Fruit fly (Drosophila melanogaster): ENCODE data around the gene Or85b.

Or85b gene

DNA sequence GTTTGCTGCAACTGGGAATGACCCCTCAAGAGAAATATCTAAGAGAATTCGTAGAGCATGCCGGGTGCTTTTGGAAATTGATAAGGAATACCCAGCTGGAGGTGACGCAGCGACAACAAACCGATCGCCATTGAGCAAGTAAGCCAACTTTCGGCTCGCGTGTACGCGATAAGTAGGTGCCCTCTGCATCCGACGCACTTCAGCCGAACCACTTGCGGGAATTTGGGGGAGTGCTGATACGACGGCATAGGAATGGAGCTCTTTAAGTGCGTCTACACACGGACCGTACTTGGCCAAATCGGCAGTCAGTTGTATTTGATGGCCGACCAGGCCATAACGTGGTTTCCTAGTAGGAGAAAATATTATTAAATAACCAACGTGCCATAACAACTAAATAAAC lies 12.5 kb upstream of the Or85b start, which contains the start of gene CG31259:
Gene CG31259 (plus strand): TSS at position 277 of the 400 bp plus-strand sequence.
- TF ChIP-seq achi (GFP tag; optimal IDR thresholded peaks at IDR 0.05) (no peak), svp (GFP tag) (peak; percentile 80)

DNA sequence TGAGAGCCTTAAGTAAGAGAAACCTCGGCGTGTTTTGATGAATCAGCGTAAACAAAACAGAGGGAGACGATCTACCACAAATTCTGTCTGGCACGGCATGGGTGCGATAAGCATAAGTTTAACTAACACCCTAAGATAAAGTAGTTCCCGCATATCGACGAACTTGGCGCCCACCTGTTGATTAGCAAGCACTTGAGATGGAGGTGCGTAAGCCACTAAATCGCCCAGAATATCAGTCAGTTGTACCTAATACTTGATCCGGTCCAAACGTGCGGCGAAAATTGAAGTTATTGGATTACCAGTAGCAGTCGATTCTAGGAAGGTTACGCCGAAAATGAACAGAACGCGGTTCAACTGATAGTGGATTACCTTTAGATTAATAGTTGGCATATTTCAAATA lies 10.3 kb upstream of the Or85b start, which contains the start of gene CG31454:
Gene CG31454 (plus strand): TSS at position 160 of the 400 bp plus-strand sequence.
- TF ChIP-seq Ets96B (tag; optimal IDR thresholded peaks at IDR 0.05) (no peak), fd59A (GFP tag; optimal IDR thresholded peaks at IDR 0.05) (no peak), CG15336 (GFP tag; IDR thresholded peaks at IDR 0.05) (no peak), CG10669 (GFP tag; optimal IDR thresholded peaks at IDR 0.05) (no peak), CG7368 (GFP tag; optimal IDR thresholded peaks at IDR 0.05) (no peak), CG6792 (GFP tag; optimal IDR thresholded peaks at IDR 0.05) (no peak), OdsH (GFP tag; optimal IDR thresholded peaks at IDR 0.05) (no peak), topi (GFP tag; optimal IDR thresholded peaks at IDR 0.05) (no peak), Eip78C (GFP tag) (no peak), CG3032 (tag; optimal IDR thresholded peaks at IDR 0.05) (no peak), dsx (GFP tag; optimal IDR thresholded peaks at IDR 0.05; ENCODE audit: poor library complexity, severe bottlenecking) (no peak), Sox14 (GFP tag; optimal IDR thresholded peaks at IDR 0.05) (no peak), Sox15 (GFP tag; optimal IDR thresholded peaks at IDR 0.05) (no peak), salr (GFP tag; optimal IDR thresholded peaks at IDR 0.05) (no peak), CG9139 (GFP tag; optimal IDR thresholded peaks at IDR 0.05) (no peak), CG10631 (GFP tag; optimal IDR thresholded peaks at IDR 0.05) (no peak), CG4318 (GFP tag; optimal IDR thresholded peaks at IDR 0.05) (no peak), fkh (GFP tag; optimal IDR thresholded peaks at IDR 0.05) (no peak), Smox (GFP tag; optimal IDR thresholded peaks at IDR 0.05) (no peak), CG8319 (GFP tag; optimal IDR thresholded peaks at IDR 0.05) (no peak)

DNA sequence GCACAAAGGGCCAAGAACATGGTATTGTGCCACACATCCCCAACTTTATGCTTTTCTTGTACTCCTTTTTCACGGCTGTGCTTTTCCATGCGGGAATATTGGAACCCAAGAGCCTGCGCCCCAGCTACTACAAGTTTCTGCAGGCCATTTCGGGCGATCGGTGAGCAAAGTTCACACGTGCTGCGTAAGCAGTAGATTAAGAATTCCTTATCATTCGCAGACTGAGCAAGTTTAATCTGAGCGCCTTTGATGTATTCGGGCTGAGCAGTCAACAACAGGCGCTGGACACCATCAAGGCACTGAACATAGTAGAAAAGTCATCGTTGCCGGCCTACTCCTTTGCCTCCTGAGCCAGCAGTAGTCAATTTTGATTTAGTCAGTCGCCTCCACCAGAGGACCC lies 9.7 kb upstream of the Or85b start:
- no peak for TF ChIP-seq CG31627 (GFP tag; optimal IDR thresholded peaks at IDR 0.05)
- no peak for TF ChIP-seq Sox15 (GFP tag; optimal IDR thresholded peaks at IDR 0.05)
- no peak for TF ChIP-seq salr (GFP tag; optimal IDR thresholded peaks at IDR 0.05)
- peak; percentile 87 for TF ChIP-seq svp (GFP tag)
- no peak for TF ChIP-seq CG10631 (GFP tag; optimal IDR thresholded peaks at IDR 0.05)
- TF ChIP-seq eg (GFP tag; IDR thresholded peaks at IDR 0.05): no peak

DNA sequence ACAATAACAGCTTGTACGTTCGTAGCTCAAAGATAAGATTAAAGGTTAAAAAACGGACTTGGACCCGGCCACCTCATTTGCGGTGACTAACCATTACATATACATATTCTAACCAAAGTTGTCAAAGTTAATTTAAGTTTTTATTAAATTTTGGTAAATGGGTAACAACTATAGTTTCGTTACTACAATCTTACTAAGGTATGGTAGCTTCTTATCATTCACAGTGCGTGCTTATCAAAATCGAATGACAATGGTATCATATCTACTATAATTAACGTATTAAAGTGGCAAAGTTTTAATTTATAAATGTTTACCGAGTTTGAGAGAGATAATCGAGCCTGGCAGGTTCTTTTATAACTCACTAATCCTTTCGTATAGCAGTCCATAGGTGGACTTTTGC lies 8.0 kb upstream of the Or85b start:
- TF ChIP-seq CG8119 (GFP tag; IDR thresholded peaks at IDR 0.05) (no peak), CG6854 (GFP tag; optimal IDR thresholded peaks at IDR 0.05) (peak; percentile 9), svp (GFP tag) (peak; percentile 77), Eip78C (GFP tag) (peak; percentile 7), Ets96B (tag; optimal IDR thresholded peaks at IDR 0.05) (no peak)

DNA sequence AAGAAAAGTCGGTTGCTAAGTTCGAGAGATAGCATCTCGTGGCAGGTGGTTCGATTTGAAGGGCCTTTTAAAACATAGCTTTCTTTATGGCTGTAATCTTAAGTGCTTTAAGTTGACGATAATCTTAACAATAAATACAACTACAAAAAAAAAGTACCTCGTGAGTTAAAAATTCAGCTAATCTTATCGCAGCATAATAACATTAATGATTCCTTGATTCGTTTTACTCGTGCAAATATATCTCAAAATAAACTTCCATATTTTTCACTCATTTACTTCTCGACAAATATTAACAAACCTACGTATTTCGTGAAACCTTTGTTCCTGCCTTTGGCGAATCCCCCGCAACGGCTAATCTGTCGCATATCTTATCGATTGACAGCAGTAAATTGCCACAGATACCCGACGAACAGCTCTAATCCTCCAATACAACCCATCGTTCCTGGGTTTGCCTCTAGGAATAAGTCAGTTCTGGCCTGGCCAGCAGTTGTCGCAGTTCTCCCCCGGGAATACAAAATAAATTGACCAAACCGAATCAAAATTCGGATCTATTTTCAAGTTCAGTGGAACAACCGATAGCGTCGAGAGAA lies 7.5 kb upstream of the Or85b start:
- TF ChIP-seq Sox14 (GFP tag; optimal IDR thresholded peaks at IDR 0.05) (peak; percentile 8), Eip93F (GFP tag; optimal IDR thresholded peaks at IDR 0.05) (peak; percentile 2), dsx (GFP tag; optimal IDR thresholded peaks at IDR 0.05; ENCODE audit: poor library complexity, severe bottlenecking) (no peak), CG3919 (GFP tag; optimal IDR thresholded peaks at IDR 0.05) (no peak), Eip75B (GFP tag; optimal IDR thresholded peaks at IDR 0.05) (no peak), vri (GFP tag; optimal IDR thresholded peaks at IDR 0.05) (peak; percentile 23)

DNA sequence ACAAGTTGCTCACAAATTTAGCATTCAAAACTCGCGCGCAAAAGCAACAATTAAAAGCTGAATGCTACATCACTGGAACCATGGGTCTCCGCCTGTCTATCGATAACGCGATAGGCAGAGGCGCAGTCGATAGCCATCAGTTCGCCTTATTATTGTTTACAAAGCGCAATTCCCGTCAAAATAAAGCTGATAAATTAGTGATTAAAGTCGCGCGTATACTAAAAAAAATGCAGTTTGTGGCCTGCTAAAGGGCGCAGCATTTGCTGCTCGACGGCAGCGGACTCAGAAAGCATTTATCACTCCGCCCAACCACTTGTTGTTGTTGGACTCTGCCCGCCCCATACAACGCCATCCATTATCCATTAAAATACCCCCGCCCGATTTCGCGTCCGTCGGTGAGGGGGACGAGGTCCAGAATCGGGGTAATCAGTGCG lies 6.6 kb upstream of the Or85b start, which contains the start of gene CG11737:
Gene CG11737 (plus strand): TSS at position 117 of the 434 bp plus-strand sequence.
- TF ChIP-seq CG6792 (GFP tag; optimal IDR thresholded peaks at IDR 0.05): no peak
- peak; percentile 44 for TF ChIP-seq CG6808 (GFP tag; optimal IDR thresholded peaks at IDR 0.05)
- TF ChIP-seq net (GFP tag; optimal IDR thresholded peaks at IDR 0.05): peak; percentile 21
- TF ChIP-seq CG3032 (tag; optimal IDR thresholded peaks at IDR 0.05): no peak
- no peak for TF ChIP-seq Eip93F (GFP tag; optimal IDR thresholded peaks at IDR 0.05)
- no peak for TF ChIP-seq Met (GFP tag; optimal IDR thresholded peaks at IDR 0.05)
- no peak for TF ChIP-seq esn (GFP tag; optimal IDR thresholded peaks at IDR 0.05)
- TF ChIP-seq CG16779 (tag; optimal IDR thresholded peaks at IDR 0.05): no peak
- TF ChIP-seq CG11902 (GFP tag; optimal IDR thresholded peaks at IDR 0.05): no peak
- peak; percentile 11 for TF ChIP-seq Lpt (GFP tag; optimal IDR thresholded peaks at IDR 0.05)
- TF ChIP-seq Hr4 (GFP tag; optimal IDR thresholded peaks at IDR 0.05): peak; percentile 1
- no peak for TF ChIP-seq dac (GFP tag; optimal IDR thresholded peaks at IDR 0.05)
- TF ChIP-seq spab (GFP tag; optimal IDR thresholded peaks at IDR 0.05): peak; percentile 28
- no peak for TF ChIP-seq CG10631 (GFP tag; optimal IDR thresholded peaks at IDR 0.05)
- TF ChIP-seq CG4318 (GFP tag; optimal IDR thresholded peaks at IDR 0.05): no peak
- TF ChIP-seq Ets96B (tag; optimal IDR thresholded peaks at IDR 0.05): peak; percentile 4
- TF ChIP-seq achi (GFP tag; optimal IDR thresholded peaks at IDR 0.05): no peak
- TF ChIP-seq CG34406 (GFP tag; optimal IDR thresholded peaks at IDR 0.05): no peak

Measured in whole organism, prepupa.